Fruit fly (Drosophila melanogaster): ENCODE measurements around the gene CG9215.

Gene CG9215

DNA sequence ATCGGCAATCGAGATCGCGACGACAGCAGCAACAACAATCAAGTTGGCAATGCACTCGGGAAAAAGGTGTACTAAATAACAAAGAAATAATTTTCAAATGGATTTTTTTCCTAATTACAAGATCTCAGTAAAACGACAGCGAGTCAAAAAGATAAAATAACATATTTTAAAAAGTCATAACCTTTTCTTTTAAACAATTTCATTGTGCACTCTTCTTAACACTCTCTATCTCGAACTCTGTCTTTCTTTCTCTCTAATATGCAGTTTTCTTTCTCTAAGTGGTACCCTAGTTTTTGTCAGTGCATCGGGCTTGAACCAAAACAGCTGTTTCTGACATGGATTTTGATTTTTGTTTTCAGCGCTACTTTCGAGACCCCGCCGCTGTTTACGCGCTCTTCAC, 33.6 kb downstream of the CG9215 start (continued):
- TF ChIP-seq CG17802 (tag; optimal IDR thresholded peaks at IDR 0.05) (no peak), twi (tag; optimal IDR thresholded peaks at IDR 0.05) (peak; percentile 50), Dad (GFP tag; optimal IDR thresholded peaks at IDR 0.05) (peak; percentile 23), croc (GFP tag; conservative IDR thresholded peaks at IDR 0.05) (peak; percentile 50), hbn (GFP tag; IDR thresholded peaks at IDR 0.05; ENCODE audit: partially characterized antibody) (no peak), CG11247 (GFP tag; IDR thresholded peaks at IDR 0.05) (peak; percentile 66; the same call in 1 of the 2 replicates), wdn (GFP tag; IDR thresholded peaks at IDR 0.05) (peak; percentile 60), dpn (GFP tag; optimal IDR thresholded peaks at IDR 0.05) (peak; percentile 68 to 81), psq (GFP tag; optimal IDR thresholded peaks at IDR 0.05) (no peak), usp (GFP tag; optimal IDR thresholded peaks at IDR 0.05) (no peak), NC2β (GFP tag; optimal IDR thresholded peaks at IDR 0.05) (peak; percentile 56), Bdp1 (GFP tag; optimal IDR thresholded peaks at IDR 0.05) (peak; percentile 13), seq (GFP tag; IDR thresholded peaks at IDR 0.05) (peak; percentile 67; the same call in 1 of the 2 replicates), Camta (GFP tag; optimal IDR thresholded peaks at IDR 0.05) (peak; percentile 64), CG4707 (GFP tag; optimal IDR thresholded peaks at IDR 0.05) (no peak), B-H1 (GFP tag; IDR thresholded peaks at IDR 0.05) (peak; percentile 57; the same call in 2 of the 3 replicates), Ptx1 (GFP tag; IDR thresholded peaks at IDR 0.05) (peak; percentile 85), MTF-1 (GFP tag; optimal IDR thresholded peaks at IDR 0.05; ENCODE audit: borderline replicate concordance) (no peak), luna (GFP tag; optimal IDR thresholded peaks at IDR 0.05) (peak; percentile 66), CG4282 (GFP tag; optimal IDR thresholded peaks at IDR 0.05) (peak; percentile 12), al (GFP tag; IDR thresholded peaks at IDR 0.05) (peak; percentile 71), CG15514 (GFP tag; optimal IDR thresholded peaks at IDR 0.05) (peak; percentile 57), CG8944 (GFP tag; optimal IDR thresholded peaks at IDR 0.05) (peak; percentile 47), CG30403 (GFP tag; optimal IDR thresholded peaks at IDR 0.05) (peak; percentile 83), zf30C (GFP tag; optimal IDR thresholded peaks at IDR 0.05) (peak; percentile 18), mam (GFP tag; optimal IDR thresholded peaks at IDR 0.05) (peak; percentile 75), Hmx (GFP tag; optimal IDR thresholded peaks at IDR 0.05) (peak; percentile 29), pan (optimal IDR thresholded peaks at IDR 0.05) (no peak), pan (GFP tag; optimal IDR thresholded peaks at IDR 0.05 in 1 of 2, IDR thresholded peaks at IDR 0.05 in 1 of 2) (peak in 1 of 2 experiments; percentile 80), CG8924 (tag; optimal IDR thresholded peaks at IDR 0.05) (peak; percentile 81), CG7271 (tag; optimal IDR thresholded peaks at IDR 0.05) (no peak), lbe (GFP tag; optimal IDR thresholded peaks at IDR 0.05) (peak; percentile 3), az2 (GFP tag; optimal IDR thresholded peaks at IDR 0.05) (peak; percentile 57), sisA (GFP tag; IDR thresholded peaks at IDR 0.05) (peak; percentile 75), p53 (GFP tag; optimal IDR thresholded peaks at IDR 0.05) (no peak), CG10321 (GFP tag; IDR thresholded peaks at IDR 0.05) (no peak), gcm2 (GFP tag; optimal IDR thresholded peaks at IDR 0.05) (peak; percentile 50), Vsx1 (GFP tag; optimal IDR thresholded peaks at IDR 0.05) (peak; percentile 25), HLH54F (GFP tag; optimal IDR thresholded peaks at IDR 0.05) (peak; percentile 64), fd3F (GFP tag; optimal IDR thresholded peaks at IDR 0.05) (peak; percentile 74), CG4820 (GFP tag; optimal IDR thresholded peaks at IDR 0.05) (peak; percentile 72), repo (GFP tag; optimal IDR thresholded peaks at IDR 0.05) (peak; percentile 36), ham (GFP tag; IDR thresholded peaks at IDR 0.05) (no peak), Dfd (GFP tag; optimal IDR thresholded peaks at IDR 0.05) (peak in 1 of 2 experiments; percentile 78), CG17612 (GFP tag; IDR thresholded peaks at IDR 0.05) (peak; percentile 33; the same call in 1 of the 2 replicates), Blimp-1 (GFP tag; optimal IDR thresholded peaks at IDR 0.05) (peak; percentile 67), so (GFP tag; IDR thresholded peaks at IDR 0.05) (peak; percentile 83; the same call in 2 of the 3 replicates), tx (GFP tag; optimal IDR thresholded peaks at IDR 0.05) (peak; percentile 60), rib (GFP tag; IDR thresholded peaks at IDR 0.05) (no peak), Atf3 (GFP tag; optimal IDR thresholded peaks at IDR 0.05) (peak; percentile 12), CG12104 (GFP tag; optimal IDR thresholded peaks at IDR 0.05) (peak; percentile 58), Pdp1 (GFP tag; optimal IDR thresholded peaks at IDR 0.05) (peak; percentile 64 to 79)

Measured in whole organism, embryonic.